Fruit fly (Drosophila melanogaster) whole organism, adult: ENCODE data around the gene Sgt.

Source experiments
- CG11617 ChIP-seq: fragments of 200-800 bp; sonication (Bioruptor generic); optimal IDR thresholded peaks from 2 replicates; lab custom pipeline; 2017; ENCODE audit warnings: mild to moderate bottlenecking, missing biosample characterization, missing genetic modification reagents, missing genetic modification characterization
- CG12768 ChIP-seq: fragments of 200-800 bp; sonication (Bioruptor generic); optimal IDR thresholded peaks from 2 replicates; lab custom pipeline; 2017; ENCODE audit warnings: missing biosample characterization, missing genetic modification characterization, mild to moderate bottlenecking, moderate library complexity, missing genetic modification reagents
- CG14711 ChIP-seq: fragments of 200-800 bp; sonication (Bioruptor generic); optimal IDR thresholded peaks from 2 replicates; lab custom pipeline; 2018; ENCODE audit warnings: missing biosample characterization, mild to moderate bottlenecking, missing genetic modification characterization, moderate library complexity
- CG1620 ChIP-seq: fragments of 200-800 bp; sonication (Bioruptor generic); optimal IDR thresholded peaks from 2 replicates; lab custom pipeline; 2016; ENCODE audit warnings: missing biosample characterization, missing genetic modification characterization
- CG33017 ChIP-seq: fragments of 200-800 bp; sonication (Bioruptor generic); optimal IDR thresholded peaks from 2 replicates; lab custom pipeline; 2018; ENCODE audit warnings: missing biosample characterization, mild to moderate bottlenecking, missing genetic modification characterization, moderate library complexity
- CG5204 ChIP-seq: fragments of 200-800 bp; sonication (Bioruptor generic); optimal IDR thresholded peaks from 2 replicates; lab custom pipeline; 2016; ENCODE audit warnings: missing biosample characterization, missing genetic modification characterization
- CG7045 ChIP-seq: fragments of 200-800 bp; sonication (Bioruptor generic); optimal IDR thresholded peaks from 2 replicates; lab custom pipeline; 2017; ENCODE audit warnings: missing biosample characterization, mild to moderate bottlenecking, missing genetic modification characterization
- CG7101 ChIP-seq: fragments of 200-800 bp; sonication (Bioruptor generic); optimal IDR thresholded peaks from 2 replicates; lab custom pipeline; 2018; ENCODE audit warnings: missing biosample characterization, mild to moderate bottlenecking, missing genetic modification characterization, moderate library complexity
- Clk ChIP-seq: fragments of 200-800 bp; sonication (Bioruptor generic); optimal IDR thresholded peaks from 2 replicates; lab custom pipeline; 2017; ENCODE audit warnings: missing biosample characterization, missing genetic modification characterization
- Crg-1 ChIP-seq: fragments of 200-800 bp; sonication (Bioruptor generic); optimal IDR thresholded peaks from 2 replicates; lab custom pipeline; 2016; ENCODE audit warnings: missing biosample characterization, missing genetic modification characterization
- Hr96 ChIP-seq: fragments of 200-800 bp; sonication (Bioruptor generic); optimal IDR thresholded peaks from 2 replicates; lab custom pipeline; 2016; ENCODE audit warnings: missing biosample characterization, missing genetic modification characterization
- Mnt ChIP-seq: fragments of 200-800 bp; sonication (Bioruptor generic); optimal IDR thresholded peaks from 2 replicates; lab custom pipeline; 2016; ENCODE audit warnings: missing biosample characterization, mild to moderate bottlenecking, missing genetic modification characterization
- bab1 ChIP-seq: fragments of 200-800 bp; sonication (Bioruptor generic); optimal IDR thresholded peaks from 3 replicates; lab custom pipeline; 2019; ENCODE audit warnings: missing biosample characterization, mild to moderate bottlenecking, missing genetic modification characterization, moderate library complexity
- cic ChIP-seq: fragments of 200-800 bp; sonication (Bioruptor generic); optimal IDR thresholded peaks from 2 replicates; lab custom pipeline; 2017; ENCODE audit warnings: missing biosample characterization, mild to moderate bottlenecking, missing genetic modification characterization, moderate library complexity
- cnc ChIP-seq, 2 experiments: fragments of >200 bp; optimal IDR thresholded peaks; 2 replicates each; lab custom pipeline; 2017
- kay ChIP-seq: fragments of 200-800 bp; sonication (Bioruptor generic); peaks from one replicate; lab custom pipeline; 2016; ENCODE audit warnings: missing biosample characterization, missing genetic modification characterization, borderline replicate concordance
- ovo ChIP-seq: fragments of 200-800 bp; sonication (Bioruptor generic); optimal IDR thresholded peaks from 2 replicates; lab custom pipeline; 2016; ENCODE audit warnings: missing biosample characterization, missing genetic modification characterization
- pad ChIP-seq: fragments of 200-800 bp; sonication (Bioruptor generic); optimal IDR thresholded peaks from 3 replicates; lab custom pipeline; 2017; ENCODE audit warnings: missing biosample characterization, missing genetic modification characterization, mild to moderate bottlenecking, moderate library complexity, missing genetic modification reagents
- tj ChIP-seq: fragments of 200-800 bp; sonication (Bioruptor generic); optimal IDR thresholded peaks from 3 replicates; lab custom pipeline; 2017; ENCODE audit warnings: missing biosample characterization, mild to moderate bottlenecking, missing genetic modification characterization, moderate library complexity
- toe ChIP-seq: fragments of 200-800 bp; sonication (Bioruptor generic); optimal IDR thresholded peaks from 2 replicates; lab custom pipeline; 2016; ENCODE audit warnings: missing biosample characterization, missing genetic modification characterization

Gene Sgt

dm6 chr2L:17471524-17471923 lies at the start of gene Sgt:
Sgt (plus strand) TSS chr2L:17471603.
- TF ChIP-seq CG11617 (GFP tag; lab: Kevin White, UChicago) (no peak), cnc (optimal IDR thresholded peaks at IDR 0.05; lab: Kevin White, UChicago) (no peak), CG7045 (GFP tag; lab: Kevin White, UChicago) (no peak), CG7101 (tag; lab: Kevin White, UChicago) (no peak), toe (GFP tag; lab: Kevin White, UChicago) (no peak), pad (GFP tag; lab: Kevin White, UChicago) (no peak), bab1 (GFP tag; lab: Kevin White, UChicago) (no peak), cic (GFP tag; lab: Kevin White, UChicago) (no peak)

DNA sequence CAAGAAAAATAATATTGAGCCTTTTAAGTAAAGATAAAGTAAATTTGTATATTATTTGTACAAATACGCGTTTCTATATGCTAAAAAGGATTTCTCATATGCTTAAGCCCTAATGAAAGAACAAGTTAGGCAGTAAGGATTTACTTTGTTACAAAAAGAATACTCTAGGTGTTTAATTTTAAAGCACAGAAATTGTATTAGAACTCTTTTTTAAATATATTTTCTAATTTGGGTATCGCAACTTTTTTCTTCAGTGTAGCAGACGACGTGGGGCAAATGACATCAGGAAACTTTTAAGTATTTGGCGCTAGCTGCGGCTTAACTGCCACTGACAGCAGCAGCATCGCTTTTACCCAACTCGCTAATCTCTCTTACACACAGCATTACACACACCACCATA lies 49.3 kb upstream of the Sgt start:
- TF ChIP-seq Hr96 (GFP tag; lab: Kevin White, UChicago) = no peak
- no peak for TF ChIP-seq tj
- no peak for TF ChIP-seq CG7045 (GFP tag; lab: Kevin White, UChicago)
- TF ChIP-seq CG5204 (GFP tag; lab: Kevin White, UChicago) = no peak

- TF ChIP-seq cnc (optimal IDR thresholded peaks at IDR 0.05; lab: Kevin White, UChicago) = no peak
- no peak for TF ChIP-seq ovo
- TF ChIP-seq CG5204 (GFP tag; lab: Kevin White, UChicago) = no peak
- TF ChIP-seq Hr96 (GFP tag; lab: Kevin White, UChicago) = no peak
- no peak for TF ChIP-seq CG14711 (tag; lab: Kevin White, UChicago)
- TF ChIP-seq CG7101 (tag; lab: Kevin White, UChicago) = no peak
- no peak for TF ChIP-seq CG1620
- TF ChIP-seq Clk (GFP tag; lab: Kevin White, UChicago) = no peak
- no peak for TF ChIP-seq tj
- TF ChIP-seq kay (GFP tag; lab: Kevin White, UChicago) = no peak
These were observed 46.4 kb upstream of the Sgt start for dm6 chr2L:17425005-17425404.

dm6 chr2L:17425412-17425811 lies 46.0 kb upstream of the Sgt start:
- TF ChIP-seq CG5204 (GFP tag; lab: Kevin White, UChicago) (no peak), CG1620 (no peak), kay (GFP tag; lab: Kevin White, UChicago) (peak; percentile 3)

dm6 chr2L:17427187-17427586 lies 44.2 kb upstream of the Sgt start:
- no peak for TF ChIP-seq Hr96 (GFP tag; lab: Kevin White, UChicago)
- TF ChIP-seq CG11617 (GFP tag; lab: Kevin White, UChicago) = peak; percentile 31
- no peak for TF ChIP-seq Crg-1 (GFP tag; lab: Kevin White, UChicago)
- peak; percentile 19 for TF ChIP-seq tj
- TF ChIP-seq CG14711 (tag; lab: Kevin White, UChicago) = peak; percentile 28
- peak; percentile 58 for TF ChIP-seq CG5204 (GFP tag; lab: Kevin White, UChicago)
- no peak for TF ChIP-seq cic (GFP tag; lab: Kevin White, UChicago)
- TF ChIP-seq cnc (optimal IDR thresholded peaks at IDR 0.05; lab: Kevin White, UChicago) = no peak
- no peak for TF ChIP-seq CG1620
- no peak for TF ChIP-seq ovo
- TF ChIP-seq CG7045 (GFP tag; lab: Kevin White, UChicago) = peak; percentile 30
- TF ChIP-seq Clk (GFP tag; lab: Kevin White, UChicago) = no peak
- no peak for TF ChIP-seq kay (GFP tag; lab: Kevin White, UChicago)
- no peak for TF ChIP-seq Mnt (GFP tag; lab: Kevin White, UChicago)
- no peak for TF ChIP-seq toe (GFP tag; lab: Kevin White, UChicago)
- TF ChIP-seq pad (GFP tag; lab: Kevin White, UChicago) = no peak
- TF ChIP-seq CG12768 (GFP tag; lab: Kevin White, UChicago) = peak; percentile 52
- peak; percentile 65 for TF ChIP-seq CG33017 (tag; lab: Kevin White, UChicago)
- TF ChIP-seq bab1 (GFP tag; lab: Kevin White, UChicago) = no peak
- TF ChIP-seq CG7101 (tag; lab: Kevin White, UChicago) = peak; percentile 24

DNA sequence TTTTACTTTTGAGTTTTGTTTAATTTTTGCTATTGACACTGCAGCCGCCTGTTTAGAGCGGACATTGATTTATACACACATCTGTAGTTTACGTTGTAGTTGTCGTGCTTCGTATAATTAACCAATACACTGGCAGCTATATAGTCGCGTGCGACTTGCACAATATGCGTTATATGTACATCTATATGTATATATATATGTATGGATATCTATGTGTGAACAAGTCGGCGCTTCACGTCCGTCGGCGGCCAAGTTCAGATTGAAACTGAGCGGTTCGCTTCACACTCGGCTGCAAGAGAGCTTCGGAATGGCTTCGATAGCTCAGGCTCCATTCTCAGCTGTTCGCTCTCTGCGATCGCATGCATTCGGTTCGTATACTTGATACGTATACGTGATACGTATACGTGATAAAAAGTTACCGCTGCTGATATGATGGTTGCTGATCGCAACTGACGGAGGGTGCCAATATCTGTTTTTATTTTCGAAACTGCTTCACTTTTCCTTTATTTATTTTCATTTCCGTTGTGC lies 43.4 kb upstream of the Sgt start:
- TF ChIP-seq CG33017 (tag; lab: Kevin White, UChicago) (peak; percentile 58), Hr96 (GFP tag; lab: Kevin White, UChicago) (peak; percentile 1), CG5204 (GFP tag; lab: Kevin White, UChicago) (no peak), CG11617 (GFP tag; lab: Kevin White, UChicago) (peak; percentile 21), Crg-1 (GFP tag; lab: Kevin White, UChicago) (peak; percentile 28), CG14711 (tag; lab: Kevin White, UChicago) (peak; percentile 22), CG12768 (GFP tag; lab: Kevin White, UChicago) (peak; percentile 47), ovo (no peak), kay (GFP tag; lab: Kevin White, UChicago) (peak; percentile 94), bab1 (GFP tag; lab: Kevin White, UChicago) (no peak), pad (GFP tag; lab: Kevin White, UChicago) (peak; percentile 4), toe (GFP tag; lab: Kevin White, UChicago) (peak; percentile 26), cnc (optimal IDR thresholded peaks at IDR 0.05; lab: Kevin White, UChicago) (no peak), CG7101 (tag; lab: Kevin White, UChicago) (peak; percentile 28), cic (GFP tag; lab: Kevin White, UChicago) (peak; percentile 93), Mnt (GFP tag; lab: Kevin White, UChicago) (peak; percentile 84), tj (peak; percentile 45), CG7045 (GFP tag; lab: Kevin White, UChicago) (no peak), Clk (GFP tag; lab: Kevin White, UChicago) (no peak), CG1620 (no peak)
